Fruit fly (Drosophila melanogaster) whole organism, embryonic: ENCODE results near the gene Dok.

Experiments
- Abd-B ChIP-seq: fragments of 200-800 bp; sonication (Bioruptor generic); optimal IDR thresholded peaks from 2 replicates; lab custom pipeline; 2018; ENCODE audit warnings: missing biosample characterization, mild to moderate bottlenecking, missing genetic modification characterization, moderate library complexity
- Adf1 ChIP-seq: fragments of 200-800 bp; sonication (Bioruptor generic); IDR thresholded peaks from 2 replicates; pipeline ENCODE4 v1.3.6; 2022; ENCODE audit warnings: missing biosample characterization, missing genetic modification characterization
- CG10209 ChIP-seq: fragments of 200-800 bp; sonication (Bioruptor generic); optimal IDR thresholded peaks from 3 replicates; lab custom pipeline; 2017; ENCODE audit warnings: missing biosample characterization, mild to moderate bottlenecking, missing genetic modification characterization, missing genetic modification reagents
- CG1024 ChIP-seq: fragments of 200-800 bp; sonication (Bioruptor generic); IDR thresholded peaks from 2 replicates; pipeline ENCODE4 v1.3.6; 2022; ENCODE audit warnings: missing biosample characterization, missing genetic modification characterization
- CG11085 ChIP-seq: fragments of 200-800 bp; sonication (Bioruptor generic); IDR thresholded peaks from 2 replicates; pipeline ENCODE4 v1.3.6; 2022; ENCODE audit warnings: missing biosample characterization, missing genetic modification characterization
- CG11456 ChIP-seq: fragments of 200-800 bp; sonication (Bioruptor generic); IDR thresholded peaks from 3 replicates; pipeline ENCODE4 v1.3.6; 2022; ENCODE audit warnings: missing biosample characterization, missing genetic modification characterization
- CG12769 ChIP-seq: fragments of 200-800 bp; sonication (Bioruptor generic); optimal IDR thresholded peaks from 2 replicates; lab custom pipeline; 2019; ENCODE audit warnings: missing biosample characterization, mild to moderate bottlenecking, missing genetic modification characterization, moderate library complexity
- CG12942 ChIP-seq: fragments of 200-800 bp; sonication (Bioruptor generic); optimal IDR thresholded peaks from 3 replicates; lab custom pipeline; 2016; ENCODE audit warnings: missing biosample characterization, missing genetic modification characterization
- CG13775 ChIP-seq: fragments of 200-800 bp; sonication (Bioruptor generic); optimal IDR thresholded peaks from 3 replicates; lab custom pipeline; 2017; ENCODE audit warnings: missing biosample characterization, mild to moderate bottlenecking, missing genetic modification characterization
- CG14667 ChIP-seq: fragments of 200-800 bp; sonication (Bioruptor generic); IDR thresholded peaks from 2 replicates; pipeline ENCODE4 v1.3.6; 2022; ENCODE audit warnings: missing biosample characterization, missing genetic modification characterization
- CG2202 ChIP-seq: fragments of 200-800 bp; sonication (Bioruptor generic); optimal IDR thresholded peaks from 2 replicates; lab custom pipeline; 2018; ENCODE audit warnings: missing biosample characterization, mild to moderate bottlenecking, missing genetic modification characterization
- CG2712 ChIP-seq: fragments of 200-800 bp; optimal IDR thresholded peaks from 3 replicates; lab custom pipeline; 2019; ENCODE audit warnings: missing biosample characterization, mild to moderate bottlenecking, missing genetic modification characterization, moderate library complexity
- CG32772 ChIP-seq: fragments of 200-800 bp; sonication (Bioruptor generic); IDR thresholded peaks from 2 replicates; pipeline ENCODE4 v1.3.6; 2022; ENCODE audit warnings: missing biosample characterization, missing genetic modification characterization
- CG3847 ChIP-seq: fragments of 200-800 bp; sonication (Bioruptor generic); IDR thresholded peaks from 2 replicates; pipeline ENCODE4 v1.3.6; 2022; ENCODE audit warnings: missing biosample characterization, missing genetic modification characterization
- CG4360 ChIP-seq: fragments of 200-800 bp; sonication (Bioruptor generic); IDR thresholded peaks from 2 replicates; pipeline ENCODE4 v1.3.6; 2022; ENCODE audit warnings: missing biosample characterization, missing genetic modification characterization
- CG4820 ChIP-seq: fragments of 200-800 bp; sonication (Bioruptor generic); optimal IDR thresholded peaks from 3 replicates; lab custom pipeline; 2016; ENCODE audit warnings: missing biosample characterization, missing genetic modification characterization
- CG4854 ChIP-seq: fragments of 200-800 bp; sonication (Bioruptor generic); optimal IDR thresholded peaks from 2 replicates; lab custom pipeline; 2016; ENCODE audit warnings: missing biosample characterization, missing genetic modification characterization, inconsistent platforms
- CG7556 ChIP-seq: fragments of 200-800 bp; sonication (Bioruptor generic); optimal IDR thresholded peaks from 2 replicates; lab custom pipeline; 2017; ENCODE audit warnings: missing biosample characterization, mild to moderate bottlenecking, missing genetic modification characterization
- CG9932 ChIP-seq: fragments of 200-800 bp; sonication (Bioruptor generic); IDR thresholded peaks from 2 replicates; pipeline ENCODE4 v1.3.6; 2022; ENCODE audit warnings: missing biosample characterization, missing genetic modification characterization
- Chrac-16 ChIP-seq: fragments of 200-800 bp; sonication (Bioruptor generic); optimal IDR thresholded peaks from 3 replicates; lab custom pipeline; 2016; ENCODE audit warnings: missing biosample characterization, missing genetic modification characterization
- Deaf1 ChIP-seq: fragments of 200-800 bp; optimal IDR thresholded peaks from 3 replicates; lab custom pipeline; 2019; ENCODE audit warnings: missing biosample characterization, mild to moderate bottlenecking, missing genetic modification characterization, moderate library complexity
- GATAe ChIP-seq: fragments of 200-800 bp; sonication (Bioruptor generic); conservative IDR thresholded peaks from 2 replicates; pipeline ENCODE4 v1.3.6; 2022; ENCODE audit warnings: missing biosample characterization, missing genetic modification characterization
- Hmx ChIP-seq: fragments of 200-800 bp; sonication (Bioruptor generic); optimal IDR thresholded peaks from 2 replicates; lab custom pipeline; 2016; ENCODE audit warnings: missing biosample characterization, missing genetic modification characterization
- NfI ChIP-seq: fragments of 200-800 bp; sonication (Bioruptor generic); optimal IDR thresholded peaks from 3 replicates; lab custom pipeline; 2018; ENCODE audit warnings: missing biosample characterization, mild to moderate bottlenecking, missing genetic modification characterization, moderate library complexity
- Poxn ChIP-seq: fragments of 200-800 bp; sonication (Bioruptor generic); IDR thresholded peaks from 2 replicates; pipeline ENCODE4 v1.3.6; 2022; ENCODE audit warnings: missing biosample characterization, missing genetic modification characterization
- Sox102F ChIP-seq: fragments of 200-800 bp; sonication (Bioruptor generic); optimal IDR thresholded peaks from 2 replicates; lab custom pipeline; 2018; ENCODE audit warnings: missing biosample characterization, mild to moderate bottlenecking, missing genetic modification characterization, moderate library complexity
- Sry-δ ChIP-seq: fragments of 200-800 bp; sonication (Bioruptor generic); optimal IDR thresholded peaks from 2 replicates; lab custom pipeline; 2016; ENCODE audit warnings: missing biosample characterization, missing genetic modification characterization
- Xrp1 ChIP-seq: fragments of 200-800 bp; sonication (Bioruptor generic); IDR thresholded peaks from 2 replicates; pipeline ENCODE4 v1.3.6; 2022; ENCODE audit warnings: missing biosample characterization, missing genetic modification characterization
- bab2 ChIP-seq: fragments of 200-800 bp; sonication (Bioruptor generic); optimal IDR thresholded peaks from 2 replicates; lab custom pipeline; 2016; ENCODE audit warnings: missing biosample characterization, missing genetic modification characterization
- chif ChIP-seq, 2 experiments: fragments of 200-800 bp; sonication (Bioruptor generic); optimal IDR thresholded peaks; 3 replicates each; lab custom pipeline; 2016; ENCODE audit warnings: missing biosample characterization in 2 of 2, missing genetic modification characterization in 2 of 2
- chinmo ChIP-seq: fragments of 200-800 bp; sonication (Bioruptor generic); IDR thresholded peaks from 4 replicates; pipeline ENCODE4 v1.3.6; 2022; ENCODE audit warnings: missing biosample characterization, missing genetic modification characterization; ENCODE audit not compliant: partially characterized antibody
- chm ChIP-seq: fragments of 200-800 bp; sonication (Bioruptor generic); IDR thresholded peaks from 2 replicates; pipeline ENCODE4 v1.3.6; 2022; ENCODE audit warnings: missing biosample characterization, missing genetic modification characterization
- eve ChIP-seq, 2 experiments: fragments of >200 bp; optimal IDR thresholded peaks; 2 replicates each; lab custom pipeline; 2017; ENCODE audit warnings: missing biosample characterization in 2 of 2, missing genetic modification characterization in 2 of 2
- fru ChIP-seq: fragments of >200 bp; optimal IDR thresholded peaks from 2 replicates; lab custom pipeline; 2017
- lbe ChIP-seq: fragments of 200-800 bp; sonication (Bioruptor generic); optimal IDR thresholded peaks from 2 replicates; lab custom pipeline; 2016; ENCODE audit warnings: missing biosample characterization, mild to moderate bottlenecking, missing genetic modification characterization
- nom ChIP-seq: fragments of 200-800 bp; sonication (Bioruptor generic); optimal IDR thresholded peaks from 2 replicates; lab custom pipeline; 2017; ENCODE audit warnings: missing biosample characterization, missing genetic modification characterization, mild to moderate bottlenecking, moderate library complexity, missing genetic modification reagents
- onecut ChIP-seq: fragments of 200-800 bp; sonication (Bioruptor generic); IDR thresholded peaks from 2 replicates; pipeline ENCODE4 v1.3.6; 2022; ENCODE audit warnings: missing biosample characterization, missing genetic modification characterization
- otp ChIP-seq: fragments of 200-800 bp; sonication (Bioruptor generic); IDR thresholded peaks from 3 replicates; pipeline ENCODE4, ENCODE4 v1.3.6; 2022; ENCODE audit warnings: missing biosample characterization, missing genetic modification characterization
- p53 ChIP-seq: fragments of 200-800 bp; sonication (Bioruptor generic); optimal IDR thresholded peaks from 2 replicates; lab custom pipeline; 2016; ENCODE audit warnings: missing biosample characterization, missing genetic modification characterization
- pros ChIP-seq: fragments of 200-800 bp; sonication (Bioruptor generic); optimal IDR thresholded peaks from 3 replicates; lab custom pipeline; 2019; ENCODE audit warnings: missing biosample characterization, mild to moderate bottlenecking, missing genetic modification characterization, moderate library complexity
- ro ChIP-seq: fragments of 200-800 bp; sonication (Bioruptor generic); IDR thresholded peaks from 2 replicates; pipeline ENCODE4 v1.3.6; 2022; ENCODE audit warnings: missing biosample characterization, missing genetic modification characterization
- sd ChIP-seq: fragments of 200-800 bp; sonication (Bioruptor generic); optimal IDR thresholded peaks from 3 replicates; lab custom pipeline; 2018; ENCODE audit warnings: missing biosample characterization, mild to moderate bottlenecking, missing genetic modification characterization, moderate library complexity
- sens ChIP-seq: fragments of 200-800 bp; sonication (Bioruptor generic); peaks from one replicate; lab custom pipeline; 2016; ENCODE audit warnings: missing biosample characterization, missing genetic modification characterization
- shn ChIP-seq: fragments of 200-800 bp; sonication (Bioruptor generic); optimal IDR thresholded peaks from 3 replicates; lab custom pipeline; 2016; ENCODE audit warnings: missing biosample characterization, missing genetic modification characterization
- slp2 ChIP-seq: fragments of 200-800 bp; sonication (Bioruptor generic); optimal IDR thresholded peaks from 2 replicates; lab custom pipeline; 2016; ENCODE audit warnings: missing biosample characterization, missing genetic modification characterization
- sqz ChIP-seq: fragments of 200-800 bp; sonication (Bioruptor generic); optimal IDR thresholded peaks from 3 replicates; lab custom pipeline; 2018; ENCODE audit warnings: missing biosample characterization, mild to moderate bottlenecking, missing genetic modification characterization
- sr ChIP-seq: fragments of 200-800 bp; sonication (Bioruptor generic); IDR thresholded peaks from 3 replicates; pipeline ENCODE4 v1.3.6; 2022; ENCODE audit warnings: missing biosample characterization, missing genetic modification characterization
- ssp ChIP-seq: fragments of 200-800 bp; sonication (Bioruptor generic); IDR thresholded peaks from 2 replicates; pipeline ENCODE4 v1.3.6; 2022; ENCODE audit warnings: missing biosample characterization, missing genetic modification characterization
- trh ChIP-seq: fragments of 200-800 bp; sonication (Bioruptor generic); optimal IDR thresholded peaks from 2 replicates; lab custom pipeline; 2016; ENCODE audit warnings: missing biosample characterization, missing genetic modification characterization
- zfh2 ChIP-seq: fragments of 200-800 bp; sonication (Bioruptor generic); optimal IDR thresholded peaks from 2 replicates; lab custom pipeline; 2016; ENCODE audit warnings: missing biosample characterization, missing genetic modification characterization

Dok gene

DNA sequence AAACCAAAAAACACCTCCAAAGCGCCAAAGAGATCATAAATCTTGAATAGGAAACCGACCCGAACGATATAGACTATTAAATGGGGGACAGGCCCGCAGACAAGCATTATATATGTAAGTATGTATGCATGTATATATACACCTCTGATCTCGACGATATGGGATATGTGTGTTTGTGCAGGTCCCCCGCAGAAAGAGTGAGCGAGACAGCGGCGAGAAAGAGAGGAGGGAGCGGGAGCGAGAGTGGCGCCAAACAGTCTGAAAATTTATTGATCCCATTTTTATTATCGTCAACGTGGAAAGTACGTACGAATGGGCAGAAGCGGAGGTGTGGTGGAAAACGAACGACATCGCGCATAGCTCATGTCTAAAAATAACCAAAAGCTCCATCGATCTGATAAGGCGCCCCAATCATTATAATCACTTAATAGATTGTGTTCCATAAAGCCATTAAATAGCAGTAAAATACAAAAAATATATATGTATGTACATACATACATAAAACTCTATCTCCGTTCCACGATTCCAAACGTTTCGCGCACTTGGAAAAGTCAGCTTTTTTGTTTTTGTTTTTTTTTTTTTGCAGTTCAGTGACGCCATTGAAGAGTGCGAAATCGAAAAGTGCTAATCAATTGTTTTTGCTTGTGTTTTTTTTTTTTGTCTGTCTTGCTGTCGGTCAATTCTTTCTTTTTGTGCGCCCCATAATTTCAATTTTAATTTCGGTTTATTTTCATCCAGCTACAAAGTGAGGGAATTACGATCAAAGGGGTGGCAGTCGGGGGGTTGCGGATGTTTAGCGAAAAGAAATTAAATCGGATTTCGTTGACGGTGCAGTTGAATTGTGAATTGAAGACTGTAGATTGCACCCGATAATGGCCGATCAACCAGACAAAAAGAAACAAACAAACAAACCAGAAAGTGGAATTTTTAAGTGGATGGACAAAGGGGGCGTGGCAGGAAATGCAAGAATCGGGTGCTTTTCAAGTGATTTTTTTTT is 6.5 kb upstream of the Dok start (continued):
- TF ChIP-seq CG3847 (GFP tag; lab: Robert Waterston, UW) (no peak), Deaf1 (tag; lab: Kevin White, UChicago) (peak; percentile 33), CG11456 (no peak), trh (GFP tag; lab: Kevin White, UChicago) (no peak), CG4854 (no peak), Sox102F (no peak), CG12769 (tag; lab: Kevin White, UChicago) (peak; percentile 79), zfh2 (GFP tag; lab: Kevin White, UChicago) (no peak), CG2712 (no peak), NfI (GFP tag; lab: Kevin White, UChicago) (no peak), slp2 (no peak), CG12942 (no peak), Poxn (GFP tag; lab: Robert Waterston, UW) (no peak), bab2 (GFP tag; lab: Kevin White, UChicago) (no peak), CG9932 (GFP tag; lab: Robert Waterston, UW) (no peak), nom (GFP tag; lab: Kevin White, UChicago) (no peak), chinmo (0 out of 4 replicates have a peak, but pooled peaks have one; percentile 67), CG4360 (GFP tag; lab: Robert Waterston, UW) (no peak), onecut (peak; percentile 42; the same call in 1 of the 2 replicates), shn (GFP tag; lab: Kevin White, UChicago) (peak; percentile 43), Chrac-16 (GFP tag; lab: Kevin White, UChicago) (no peak), CG1024 (GFP tag; lab: Robert Waterston, UW) (no peak), CG32772 (no peak), chm (GFP tag; lab: Robert Waterston, UW) (no peak), sd (tag; lab: Kevin White, UChicago) (peak; percentile 77), eve (GFP tag; optimal IDR thresholded peaks at IDR 0.05; lab: Kevin White, UChicago) (peak in 1 of 2 experiments; percentile 29), CG14667 (no peak), CG13775 (GFP tag; lab: Kevin White, UChicago) (no peak), fru (lab: Kevin White, UChicago) (no peak), Sry-δ (GFP tag; lab: Kevin White, UChicago) (no peak), otp (GFP tag; lab: Robert Waterston, UW) (no peak), GATAe (no peak), pros (no peak), Xrp1 (GFP tag; lab: Robert Waterston, UW) (no peak), chif (GFP tag; optimal IDR thresholded peaks at IDR 0.05; lab: Kevin White, UChicago) (no peak), CG7556 (GFP tag; lab: Kevin White, UChicago) (no peak), CG4820 (GFP tag; lab: Kevin White, UChicago) (no peak), ssp (GFP tag; lab: Robert Waterston, UW) (no peak), sens (peak; percentile 70), Abd-B (GFP tag; lab: Kevin White, UChicago) (peak; percentile 20), sr (GFP tag; lab: Robert Waterston, UW) (0 out of 3 replicates have a peak, but pooled peaks have one; percentile 49), lbe (GFP tag; lab: Kevin White, UChicago) (peak; percentile 3), p53 (GFP tag; lab: Kevin White, UChicago) (no peak), CG10209 (GFP tag; lab: Kevin White, UChicago) (no peak), ro (GFP tag; lab: Robert Waterston, UW) (no peak), sqz (peak; percentile 43), Hmx (no peak), Adf1 (GFP tag; lab: Robert Waterston, UW) (0 out of 2 replicates have a peak, but pooled peaks have one; percentile 17), CG11085 (no peak), CG2202 (tag; lab: Kevin White, UChicago) (no peak)
